Worm (Caenorhabditis elegans) whole organism, L1 larva: ENCODE data around the gene R144.10.
A peak's percentile ranks its signal among the peaks of the same experiment; 100 is the strongest.
"Not testable (repeated sequence)": the region's sequence is repeated elsewhere in the genome, so short reads cannot be mapped to it uniquely, and the experiment has no call there.

Source experiments
- Y116A8C.19 ChIP-seq: sonication (generic microtip); optimal IDR thresholded peaks from 2 replicates; lab custom pipeline; 2016; ENCODE audit warnings: missing compliant biosample characterization, missing genetic modification characterization, borderline replicate concordance
- aly-2 ChIP-seq: fragments of 150-350 bp; optimal IDR thresholded peaks from 2 replicates; lab custom pipeline; 2014; ENCODE audit warnings: missing biosample characterization, missing genetic modification characterization
- ama-1 ChIP-seq: fragments of 150-350 bp; optimal IDR thresholded peaks from 2 replicates; lab custom pipeline; 2014
- ceh-8 ChIP-seq: fragments of 200-800 bp; sonication (Bioruptor generic); optimal IDR thresholded peaks from 2 replicates; lab custom pipeline; 2018; ENCODE audit warnings: mild to moderate bottlenecking, missing genetic modification characterization, moderate library complexity, missing compliant biosample characterization
- ces-1 ChIP-seq: fragments of 150-350 bp; optimal IDR thresholded peaks from 2 replicates; lab custom pipeline; 2014; ENCODE audit warnings: missing biosample characterization, missing genetic modification reagents, missing genetic modification characterization
- efl-3 ChIP-seq: fragments of 200-800 bp; sonication (Bioruptor generic); optimal IDR thresholded peaks from 2 replicates; lab custom pipeline; 2018; ENCODE audit warnings: mild to moderate bottlenecking, missing genetic modification characterization, missing compliant biosample characterization
- elt-3 ChIP-seq, 6 experiments: fragments of 150-350 bp in 1 of 6; sonication (generic microtip); optimal IDR thresholded peaks; 2 replicates each; lab custom pipeline; 2017 to 2018; ENCODE audit warnings: missing biosample characterization in 6 of 6, missing genetic modification characterization in 6 of 6, inconsistent platforms in 1 of 6
- irx-1 ChIP-seq: sonication (generic microtip); optimal IDR thresholded peaks from 2 replicates; lab custom pipeline; 2016; ENCODE audit warnings: missing genetic modification characterization, missing compliant biosample characterization
- lsy-2 ChIP-seq, 2 experiments: fragments of 150-350 bp; optimal IDR thresholded peaks; 2 replicates each; lab custom pipeline; 2014; ENCODE audit warnings: missing biosample characterization in 2 of 2, missing genetic modification characterization in 2 of 2
- mdl-1 ChIP-seq, 2 experiments: fragments of 150-350 bp; optimal IDR thresholded peaks; 2 replicates each; lab custom pipeline; 2014 to 2017; ENCODE audit warnings: missing biosample characterization in 2 of 2, missing genetic modification characterization in 2 of 2, inconsistent platforms in 1 of 2
- nhr-11 ChIP-seq: fragments of 150-350 bp; optimal IDR thresholded peaks from 2 replicates; lab custom pipeline; 2014; ENCODE audit warnings: missing biosample characterization, missing genetic modification characterization
- nhr-237 ChIP-seq: fragments of 150-350 bp; optimal IDR thresholded peaks from 2 replicates; lab custom pipeline; 2014; ENCODE audit warnings: missing biosample characterization, missing genetic modification characterization
- sup-37 ChIP-seq: fragments of 200-800 bp; sonication (Bioruptor generic); optimal IDR thresholded peaks from 2 replicates; lab custom pipeline; 2018; ENCODE audit warnings: mild to moderate bottlenecking, missing genetic modification characterization, missing compliant biosample characterization
- xbp-1 ChIP-seq: sonication (generic microtip); optimal IDR thresholded peaks from 2 replicates; lab custom pipeline; 2016; ENCODE audit warnings: missing genetic modification characterization, missing compliant biosample characterization

ce11 chrIII:5031375-5031836 is 29.3 kb upstream of the R144.10 start:
- TF ChIP-seq sup-37 (GFP tag; lab: Kevin White, UChicago) (peak; percentile 83), aly-2 (peak; percentile 64), elt-3 (tag; optimal IDR thresholded peaks at IDR 0.05; lab: Kevin White, UChicago) (peak in 1 of 6 experiments; percentile 16), lsy-2 (tag; optimal IDR thresholded peaks at IDR 0.05; lab: Kevin White, UChicago) (peak; percentile 43 to 79), efl-3 (GFP tag; lab: Kevin White, UChicago) (peak; percentile 33), xbp-1 (tag; lab: Kevin White, UChicago) (peak; percentile 66), ceh-8 (peak; percentile 71), irx-1 (peak; percentile 31), mdl-1 (tag; optimal IDR thresholded peaks at IDR 0.05; lab: Kevin White, UChicago) (peak in 1 of 2 experiments; percentile 33)
- TF ChIP-seq ces-1 (GFP tag; lab: Kevin White, UChicago); Y116A8C.19 (tag; lab: Kevin White, UChicago); nhr-237 (tag; lab: Kevin White, UChicago); ama-1; nhr-11 (tag; lab: Kevin White, UChicago): not testable (repeated sequence)
